Worm (Caenorhabditis elegans): ENCODE data around the gene srh-234.

ce11 chrV:7634657-7635056 is 17.0 kb downstream of the srh-234 start, which contains the start of gene srd-31:
- TF ChIP-seq pes-1 (GFP tag; IDR thresholded peaks at IDR 0.05) (no peak), sea-1 (GFP tag; conservative IDR thresholded peaks at IDR 0.05) (no peak), aly-1 (tag; optimal IDR thresholded peaks at IDR 0.05) (no peak), ama-1 (optimal IDR thresholded peaks at IDR 0.05) (no peak), flt-1 (GFP tag; IDR thresholded peaks at IDR 0.05) (no peak), tbx-11 (GFP tag; IDR thresholded peaks at IDR 0.05) (no peak), tra-4 (tag; optimal IDR thresholded peaks at IDR 0.05) (no peak), F13C5.2 (tag; optimal IDR thresholded peaks at IDR 0.05) (no peak), hnd-1 (tag; optimal IDR thresholded peaks at IDR 0.05) (no peak), hmbx-1 (tag; optimal IDR thresholded peaks at IDR 0.05) (no peak), B0310.2 (tag; optimal IDR thresholded peaks at IDR 0.05) (no peak), scrt-1 (GFP tag; IDR thresholded peaks at IDR 0.05) (no peak)
